Worm (Caenorhabditis elegans) whole organism, young adult: Measurements from ENCODE around the gene T23F6.2.

Experiments
- Y53G8AR.9 ChIP-seq: fragments of 200-800 bp; sonication (Bioruptor generic); conservative IDR thresholded peaks from 2 replicates; pipeline ENCODE4 v1.3.6; 2022; ENCODE audit warnings: missing genetic modification reagents, missing genetic modification characterization, missing compliant biosample characterization
- let-526 ChIP-seq: fragments of 200-800 bp; sonication (Bioruptor generic); IDR thresholded peaks from 2 replicates; pipeline ENCODE4 v1.3.6; 2022; ENCODE audit warnings: missing genetic modification reagents, missing genetic modification characterization, missing compliant biosample characterization

- TF ChIP-seq let-526 (GFP tag; lab: Robert Waterston, UW) (no peak), Y53G8AR.9 (GFP tag; lab: Robert Waterston, UW) (no peak)
These were observed 4.1 kb downstream of the T23F6.2 start for ce11 chrIV:12725228-12725627.
